Fruit fly (Drosophila melanogaster) whole organism, prepupa: ENCODE results near the gene Fmr1.
A peak's percentile ranks its signal among the peaks of the same experiment; 100 is the strongest.

ENCODE experiments used
- CG3919 ChIP-seq: fragments of 200-800 bp; sonication (Bioruptor generic); optimal IDR thresholded peaks from 3 replicates; lab custom pipeline; 2016; ENCODE audit warnings: missing biosample characterization, missing genetic modification characterization
- Ets21C ChIP-seq: fragments of 200-800 bp; sonication (Bioruptor generic); optimal IDR thresholded peaks from 3 replicates; lab custom pipeline; 2016; ENCODE audit warnings: missing biosample characterization, missing genetic modification characterization
- Sox15 ChIP-seq: fragments of 200-800 bp; sonication (Bioruptor generic); optimal IDR thresholded peaks from 3 replicates; lab custom pipeline; 2016; ENCODE audit warnings: missing biosample characterization, missing genetic modification characterization
- vri ChIP-seq: fragments of 200-800 bp; sonication (Bioruptor generic); optimal IDR thresholded peaks from 3 replicates; lab custom pipeline; 2016; ENCODE audit warnings: missing biosample characterization, mild to moderate bottlenecking, missing genetic modification characterization

- TF ChIP-seq Ets21C (peak; percentile 63), CG3919 (peak; percentile 82), Sox15 (GFP tag; lab: Kevin White, UChicago) (peak; percentile 81), vri (GFP tag; lab: Kevin White, UChicago) (peak; percentile 93)
These were observed 27.3 kb downstream of the Fmr1 start for dm6 chr3R:10082549-10083075.
